Fruit fly (Drosophila melanogaster) whole organism, prepupa: Measurements from ENCODE around the gene Tengl1.

Experiments used
- CG10631 ChIP-seq: fragments of 200-800 bp; sonication (Bioruptor generic); optimal IDR thresholded peaks from 2 replicates; lab custom pipeline; 2016; ENCODE audit warnings: missing biosample characterization, missing genetic modification characterization
- CG10669 ChIP-seq: fragments of 200-800 bp; sonication (Bioruptor generic); optimal IDR thresholded peaks from 3 replicates; lab custom pipeline; 2018; ENCODE audit warnings: missing biosample characterization, mild to moderate bottlenecking, missing genetic modification characterization, moderate library complexity
- CG11294 ChIP-seq: fragments of 200-800 bp; sonication (Bioruptor generic); IDR thresholded peaks from 2 replicates; pipeline ENCODE4 v1.3.6; 2022; ENCODE audit warnings: missing biosample characterization, missing genetic modification characterization
- CG11902 ChIP-seq: fragments of 200-800 bp; sonication (Bioruptor generic); optimal IDR thresholded peaks from 3 replicates; lab custom pipeline; 2016; ENCODE audit warnings: missing biosample characterization, missing genetic modification characterization
- CG15336 ChIP-seq: fragments of 200-800 bp; sonication (Bioruptor generic); IDR thresholded peaks from 2 replicates; pipeline ENCODE4 v1.3.6; 2022; ENCODE audit warnings: missing biosample characterization, missing genetic modification characterization
- CG1621 ChIP-seq: fragments of 200-800 bp; sonication (Bioruptor generic); optimal IDR thresholded peaks from 3 replicates; lab custom pipeline; 2018; ENCODE audit warnings: missing biosample characterization, mild to moderate bottlenecking, missing genetic modification characterization
- CG16779 ChIP-seq: fragments of 200-800 bp; sonication (Bioruptor generic); optimal IDR thresholded peaks from 3 replicates; lab custom pipeline; 2017; ENCODE audit warnings: missing biosample characterization, mild to moderate bottlenecking, missing genetic modification characterization
- CG3032 ChIP-seq: fragments of 200-800 bp; optimal IDR thresholded peaks from 2 replicates; lab custom pipeline; 2019; ENCODE audit warnings: missing biosample characterization, mild to moderate bottlenecking, missing genetic modification characterization, moderate library complexity
- CG31627 ChIP-seq: fragments of 200-800 bp; sonication (Bioruptor generic); optimal IDR thresholded peaks from 3 replicates; lab custom pipeline; 2016; ENCODE audit warnings: missing biosample characterization, missing genetic modification characterization
- CG34406 ChIP-seq: fragments of 200-800 bp; sonication (Bioruptor generic); optimal IDR thresholded peaks from 3 replicates; lab custom pipeline; 2016; ENCODE audit warnings: missing biosample characterization, missing genetic modification characterization
- CG3919 ChIP-seq: fragments of 200-800 bp; sonication (Bioruptor generic); optimal IDR thresholded peaks from 3 replicates; lab custom pipeline; 2016; ENCODE audit warnings: missing biosample characterization, missing genetic modification characterization
- CG6276 ChIP-seq: fragments of 200-800 bp; sonication (Bioruptor generic); optimal IDR thresholded peaks from 2 replicates; lab custom pipeline; 2017; ENCODE audit warnings: missing biosample characterization, mild to moderate bottlenecking, missing genetic modification characterization
- CG6792 ChIP-seq: fragments of 200-800 bp; sonication (Bioruptor generic); optimal IDR thresholded peaks from 3 replicates; lab custom pipeline; 2016; ENCODE audit warnings: missing biosample characterization, missing genetic modification characterization
- CG6808 ChIP-seq: fragments of 200-800 bp; sonication (Bioruptor generic); optimal IDR thresholded peaks from 3 replicates; lab custom pipeline; 2017; ENCODE audit warnings: missing biosample characterization, missing genetic modification characterization, mild to moderate bottlenecking, moderate library complexity, missing genetic modification reagents
- CG6854 ChIP-seq: fragments of 200-800 bp; sonication (Bioruptor generic); optimal IDR thresholded peaks from 2 replicates; lab custom pipeline; 2017; ENCODE audit warnings: missing biosample characterization, mild to moderate bottlenecking, missing genetic modification characterization
- CG8119 ChIP-seq: fragments of 200-800 bp; sonication (Bioruptor generic); IDR thresholded peaks from 3 replicates; pipeline ENCODE4 v1.3.6; 2022; ENCODE audit warnings: missing biosample characterization, missing genetic modification characterization
- CG8319 ChIP-seq: fragments of 200-800 bp; sonication (Bioruptor generic); optimal IDR thresholded peaks from 3 replicates; lab custom pipeline; 2016; ENCODE audit warnings: missing biosample characterization, missing genetic modification characterization
- Eip75B ChIP-seq: fragments of 200-800 bp; sonication (Bioruptor generic); optimal IDR thresholded peaks from 3 replicates; lab custom pipeline; 2016; ENCODE audit warnings: missing biosample characterization, missing genetic modification characterization
- Eip78C ChIP-seq: fragments of 200-800 bp; sonication (Bioruptor generic); peaks from one replicate; lab custom pipeline; 2016; ENCODE audit warnings: missing biosample characterization, missing genetic modification characterization
- Eip93F ChIP-seq: fragments of 200-800 bp; sonication (Bioruptor generic); optimal IDR thresholded peaks from 2 replicates; lab custom pipeline; 2016; ENCODE audit warnings: missing biosample characterization, mild to moderate bottlenecking, missing genetic modification characterization
- Ets21C ChIP-seq: fragments of 200-800 bp; sonication (Bioruptor generic); optimal IDR thresholded peaks from 3 replicates; lab custom pipeline; 2016; ENCODE audit warnings: missing biosample characterization, missing genetic modification characterization
- Gug ChIP-seq: fragments of 200-800 bp; sonication (Bioruptor generic); IDR thresholded peaks from 2 replicates; pipeline ENCODE4 v1.3.6; 2022; ENCODE audit warnings: missing biosample characterization, missing genetic modification characterization
- Hr38 ChIP-seq: sonication (Bioruptor generic); optimal IDR thresholded peaks from 2 replicates; lab custom pipeline; 2016; ENCODE audit warnings: missing biosample characterization, missing genetic modification characterization
- Hr4 ChIP-seq: fragments of 200-800 bp; sonication (Bioruptor generic); optimal IDR thresholded peaks from 3 replicates; lab custom pipeline; 2016; ENCODE audit warnings: missing biosample characterization, missing genetic modification characterization
- Met ChIP-seq: fragments of 200-800 bp; sonication (Bioruptor generic); optimal IDR thresholded peaks from 3 replicates; lab custom pipeline; 2016; ENCODE audit warnings: missing biosample characterization, missing genetic modification characterization
- OdsH ChIP-seq: fragments of 200-800 bp; sonication (Bioruptor generic); optimal IDR thresholded peaks from 3 replicates; lab custom pipeline; 2016; ENCODE audit warnings: missing biosample characterization, missing genetic modification characterization
- Smox ChIP-seq: fragments of 200-800 bp; sonication (Bioruptor generic); optimal IDR thresholded peaks from 3 replicates; lab custom pipeline; 2016; ENCODE audit warnings: missing biosample characterization, missing genetic modification characterization
- Sox14 ChIP-seq: fragments of 200-800 bp; sonication (Bioruptor generic); optimal IDR thresholded peaks from 3 replicates; lab custom pipeline; 2016; ENCODE audit warnings: missing biosample characterization, missing genetic modification characterization
- achi ChIP-seq: fragments of 200-800 bp; sonication (Bioruptor generic); optimal IDR thresholded peaks from 3 replicates; lab custom pipeline; 2016; ENCODE audit warnings: missing biosample characterization, missing genetic modification characterization
- acj6 ChIP-seq: fragments of 200-800 bp; sonication (Bioruptor generic); optimal IDR thresholded peaks from 3 replicates; lab custom pipeline; 2016; ENCODE audit warnings: missing biosample characterization, missing genetic modification characterization
- esn ChIP-seq: fragments of 200-800 bp; sonication (Bioruptor generic); optimal IDR thresholded peaks from 2 replicates; lab custom pipeline; 2016; ENCODE audit warnings: missing biosample characterization, mild to moderate bottlenecking, missing genetic modification characterization, moderate library complexity
- fd59A ChIP-seq: fragments of 200-800 bp; sonication (Bioruptor generic); optimal IDR thresholded peaks from 2 replicates; lab custom pipeline; 2017; ENCODE audit warnings: missing biosample characterization, mild to moderate bottlenecking, missing genetic modification characterization, missing genetic modification reagents
- fd85E ChIP-seq: fragments of 200-800 bp; sonication (Bioruptor generic); optimal IDR thresholded peaks from 3 replicates; lab custom pipeline; 2016; ENCODE audit warnings: missing biosample characterization, missing genetic modification characterization
- fkh ChIP-seq: fragments of 200-800 bp; sonication (Bioruptor generic); optimal IDR thresholded peaks from 3 replicates; lab custom pipeline; 2017; ENCODE audit warnings: missing biosample characterization, mild to moderate bottlenecking, missing genetic modification characterization, moderate library complexity
- salr ChIP-seq, 2 experiments: fragments of 200-800 bp; sonication (Bioruptor generic); optimal IDR thresholded peaks; 3 replicates each; lab custom pipeline; 2016 to 2018; ENCODE audit warnings: missing biosample characterization in 2 of 2, missing genetic modification characterization in 2 of 2, mild to moderate bottlenecking in 1 of 2
- spab ChIP-seq: fragments of 200-800 bp; sonication (Bioruptor generic); optimal IDR thresholded peaks from 2 replicates; lab custom pipeline; 2017; ENCODE audit warnings: missing biosample characterization, mild to moderate bottlenecking, missing genetic modification characterization, missing genetic modification reagents
- ss ChIP-seq, 2 experiments: fragments of 200-800 bp; sonication (Bioruptor generic); optimal IDR thresholded peaks; 2 replicates in 1 of 2; 3 replicates in 1 of 2; lab custom pipeline; 2017 to 2018; ENCODE audit warnings: mild to moderate bottlenecking in 2 of 2, missing biosample characterization in 2 of 2, missing genetic modification characterization in 2 of 2, moderate library complexity in 1 of 2
- svp ChIP-seq: fragments of 200-800 bp; sonication (Bioruptor generic); peaks from one replicate; lab custom pipeline; 2016; ENCODE audit warnings: missing biosample characterization, missing genetic modification characterization
- topi ChIP-seq: fragments of 200-800 bp; sonication (Bioruptor generic); optimal IDR thresholded peaks from 3 replicates; lab custom pipeline; 2016; ENCODE audit warnings: missing biosample characterization, missing genetic modification characterization
- vri ChIP-seq: fragments of 200-800 bp; sonication (Bioruptor generic); optimal IDR thresholded peaks from 3 replicates; lab custom pipeline; 2016; ENCODE audit warnings: missing biosample characterization, mild to moderate bottlenecking, missing genetic modification characterization

The Tengl1 gene

DNA sequence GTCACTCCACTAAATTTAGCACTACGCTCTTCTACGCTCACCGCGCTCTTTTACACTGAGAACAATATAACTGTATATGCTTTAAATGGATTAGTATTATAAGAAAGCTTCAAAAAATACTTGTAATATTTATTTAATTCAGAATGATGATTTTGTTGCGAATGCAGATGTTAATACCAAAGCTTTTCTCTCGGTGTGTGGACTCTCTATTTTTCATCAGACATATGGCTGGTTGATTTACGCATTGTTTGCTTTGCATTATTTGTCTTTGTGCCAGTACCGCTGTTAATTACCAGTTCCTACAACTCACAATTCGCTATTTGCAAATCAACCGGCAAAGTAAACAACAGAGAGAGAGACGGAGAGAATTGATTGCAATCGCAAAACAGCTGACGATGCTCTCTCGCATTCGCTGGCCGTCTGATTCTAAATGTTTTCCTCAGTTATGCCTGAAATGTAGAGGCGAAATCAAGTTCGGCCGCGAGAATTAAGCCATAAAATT is 18.7 kb downstream of the Tengl1 start (continued):
- peak; percentile 99 for TF ChIP-seq CG6792 (GFP tag; lab: Kevin White, UChicago)
- TF ChIP-seq CG11902 (GFP tag; lab: Kevin White, UChicago) = peak; percentile 95
- peak; percentile 97 for TF ChIP-seq CG31627
- peak; percentile 99 for TF ChIP-seq Gug (GFP tag; lab: Robert Waterston, UW)
- TF ChIP-seq CG3919 (GFP tag; lab: Kevin White, UChicago) = peak; percentile 99
- TF ChIP-seq CG15336 (GFP tag; lab: Robert Waterston, UW) = peak; percentile 100
- TF ChIP-seq Hr38 (GFP tag; lab: Kevin White, UChicago) = peak; percentile 85
- TF ChIP-seq fd85E (GFP tag; lab: Kevin White, UChicago) = peak; percentile 94
- peak; percentile 99 for TF ChIP-seq spab (GFP tag; lab: Kevin White, UChicago)

DNA sequence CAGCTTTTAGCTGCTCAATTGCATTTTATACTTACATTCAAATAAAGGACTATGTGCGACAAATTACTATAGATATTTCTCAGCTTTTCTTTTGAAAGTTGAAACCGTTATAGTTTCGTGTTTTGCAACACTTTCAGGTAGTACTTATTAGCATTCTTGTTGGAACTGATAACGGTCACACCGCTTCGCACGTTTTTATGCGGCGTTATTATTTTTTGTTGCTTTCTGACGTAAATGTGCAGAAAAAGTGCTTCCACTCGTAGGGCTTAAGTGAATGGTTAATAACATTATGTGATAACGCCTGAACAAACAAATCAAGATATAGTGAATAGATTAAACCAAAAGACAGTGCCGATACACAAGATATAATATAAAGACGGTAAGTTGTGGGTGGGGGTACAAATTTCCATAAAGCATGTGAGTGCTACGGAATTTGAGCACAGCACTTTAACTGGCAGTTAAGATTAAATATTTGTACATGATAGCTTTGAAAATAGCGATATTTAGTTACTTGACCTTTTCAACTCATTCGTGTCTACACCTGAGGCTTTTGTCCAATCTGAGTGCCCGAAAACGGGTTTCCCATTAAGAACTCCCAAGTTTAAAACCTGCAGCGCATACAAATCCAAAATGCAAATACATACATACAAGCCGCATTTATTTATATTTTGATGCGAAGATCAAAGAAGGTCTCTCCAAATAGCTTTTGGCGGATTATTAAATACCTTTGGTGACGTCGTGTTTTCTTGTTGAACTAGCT is 19.6 kb downstream of the Tengl1 start, which contains the start of gene papi:
Gene papi (plus strand): TSS at position 176 of the 760 bp plus-strand sequence.
- TF ChIP-seq svp (GFP tag; lab: Kevin White, UChicago) (peak; percentile 53), Smox (no peak), CG11294 (GFP tag; lab: Robert Waterston, UW) (no peak), esn (peak; percentile 16), vri (GFP tag; lab: Kevin White, UChicago) (peak; percentile 26), CG6854 (no peak), Met (no peak), Ets21C (GFP tag; lab: Kevin White, UChicago) (no peak), fd85E (GFP tag; lab: Kevin White, UChicago) (no peak), CG11902 (GFP tag; lab: Kevin White, UChicago) (no peak), CG6808 (GFP tag; lab: Kevin White, UChicago) (no peak), CG31627 (no peak), CG6276 (no peak), fkh (GFP tag; lab: Kevin White, UChicago) (peak; percentile 31), CG10669 (GFP tag; lab: Kevin White, UChicago) (no peak), CG34406 (no peak), Eip78C (GFP tag; lab: Kevin White, UChicago) (peak; percentile 62), salr (GFP tag; optimal IDR thresholded peaks at IDR 0.05; lab: Kevin White, UChicago) (no peak), CG8119 (GFP tag; lab: Robert Waterston, UW) (no peak), spab (GFP tag; lab: Kevin White, UChicago) (no peak), fd59A (GFP tag; lab: Kevin White, UChicago) (no peak), Gug (GFP tag; lab: Robert Waterston, UW) (no peak), ss (GFP tag; optimal IDR thresholded peaks at IDR 0.05; lab: Kevin White, UChicago) (no peak), topi (GFP tag; lab: Kevin White, UChicago) (no peak), achi (GFP tag; lab: Kevin White, UChicago) (no peak), Hr38 (GFP tag; lab: Kevin White, UChicago) (no peak), CG3032 (tag; lab: Kevin White, UChicago) (no peak), Eip75B (GFP tag; lab: Kevin White, UChicago) (no peak), Eip93F (GFP tag; lab: Kevin White, UChicago) (no peak), Sox14 (GFP tag; lab: Kevin White, UChicago) (no peak), CG1621 (tag; lab: Kevin White, UChicago) (peak; percentile 4), OdsH (GFP tag; lab: Kevin White, UChicago) (no peak), Hr4 (GFP tag; lab: Kevin White, UChicago) (no peak), CG10631 (GFP tag; lab: Kevin White, UChicago) (no peak), acj6 (no peak), CG16779 (tag; lab: Kevin White, UChicago) (no peak), CG8319 (no peak)
